Worm (Caenorhabditis elegans) whole organism, midembryonic: ENCODE results near the gene D2045.7.

ENCODE experiments used
- flt-1 ChIP-seq: fragments of 200-800 bp; sonication (Bioruptor generic); IDR thresholded peaks from 2 replicates; pipeline ENCODE4 v1.3.6; 2022; ENCODE audit warnings: missing genetic modification characterization, missing compliant biosample characterization
- klf-2 ChIP-seq: fragments of 200-800 bp; sonication (Bioruptor generic); conservative IDR thresholded peaks from 2 replicates; pipeline ENCODE4 v1.3.6; 2022; ENCODE audit warnings: missing genetic modification reagents, missing genetic modification characterization, missing compliant biosample characterization
- ref-1 ChIP-seq: fragments of 200-800 bp; sonication (Bioruptor generic); conservative IDR thresholded peaks from 2 replicates; pipeline ENCODE4 v1.3.6; 2022; ENCODE audit warnings: missing genetic modification reagents, missing genetic modification characterization, missing compliant biosample characterization
- ztf-23 ChIP-seq: fragments of 200-800 bp; sonication (Bioruptor generic); IDR thresholded peaks from 2 replicates; pipeline ENCODE4 v1.3.6; 2022; ENCODE audit warnings: missing genetic modification reagents, missing genetic modification characterization, missing compliant biosample characterization

DNA sequence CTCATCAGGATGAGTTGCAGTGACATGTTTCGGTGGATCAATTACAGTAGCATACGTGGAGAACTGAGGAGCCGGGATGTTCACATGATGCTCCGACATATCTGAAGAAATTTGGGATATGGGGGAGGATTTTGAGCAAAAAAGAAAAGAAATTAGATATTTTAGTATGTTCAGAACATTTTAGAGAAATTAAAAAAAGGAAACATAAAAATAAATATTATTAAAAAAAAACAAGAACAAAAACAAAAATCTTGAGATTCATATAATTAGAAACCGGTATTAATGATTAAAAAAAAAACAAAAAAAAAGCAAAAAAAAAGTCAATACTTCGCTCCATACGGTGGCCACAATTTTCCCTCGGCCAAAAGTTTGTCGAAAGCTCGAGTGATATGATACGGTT is 24.5 kb downstream of the D2045.7 start, which contains the start of gene rab-33:
- no peak for TF ChIP-seq flt-1 (GFP tag; lab: Robert Waterston, UW)
- TF ChIP-seq klf-2 (GFP tag; lab: Robert Waterston, UW) = no peak
- TF ChIP-seq ztf-23 = no peak
- no peak for TF ChIP-seq ref-1 (GFP tag; lab: Robert Waterston, UW)
